Worm (Caenorhabditis elegans): ENCODE data around the gene C35D10.1.

- TF ChIP-seq ztf-23 (GFP tag; IDR thresholded peaks at IDR 0.05) (no peak), cog-1 (tag; optimal IDR thresholded peaks at IDR 0.05) (no peak), klf-2 (GFP tag; conservative IDR thresholded peaks at IDR 0.05) (no peak), ztf-29 (GFP tag; IDR thresholded peaks at IDR 0.05) (no peak), flt-1 (GFP tag; IDR thresholded peaks at IDR 0.05) (no peak)
Observed at ce11 chrIII:4852025-4852424, 27.5 kb upstream of the C35D10.1 start, which contains the start of gene ced-4.

Measured in whole organism, midembryonic.